Worm (Caenorhabditis elegans) whole organism, L3 larva: ENCODE results near the gene nas-3.

Source experiments
- ZK546.5 ChIP-seq: sonication (generic microtip); optimal IDR thresholded peaks from 2 replicates; lab custom pipeline; 2017; ENCODE audit warnings: missing biosample characterization, missing genetic modification characterization
- ama-1 ChIP-seq: fragments of 150-350 bp; optimal IDR thresholded peaks from 2 replicates; lab custom pipeline; 2018
- ceh-9 ChIP-seq: sonication (generic microtip); optimal IDR thresholded peaks from 2 replicates; lab custom pipeline; 2018; ENCODE audit warnings: missing biosample characterization, missing genetic modification characterization
- daf-12 ChIP-seq: fragments of 150-350 bp; optimal IDR thresholded peaks from 2 replicates; lab custom pipeline; 2014; ENCODE audit warnings: missing biosample characterization, missing genetic modification reagents, missing genetic modification characterization
- elt-1 ChIP-seq: fragments of 150-350 bp; optimal IDR thresholded peaks from 2 replicates; lab custom pipeline; 2014; ENCODE audit warnings: missing biosample characterization, missing genetic modification characterization
- elt-3 ChIP-seq, 3 experiments: fragments of 150-350 bp in 1 of 3; sonication (generic microtip) in 2 of 3; optimal IDR thresholded peaks; 2 replicates in 2 of 3; 4 replicates in 1 of 3; lab custom pipeline; 2014 to 2017; ENCODE audit warnings: missing biosample characterization in 3 of 3, missing genetic modification characterization in 3 of 3
- fkh-2 ChIP-seq: fragments of 150-350 bp; optimal IDR thresholded peaks from 2 replicates; lab custom pipeline; 2014; ENCODE audit warnings: missing biosample characterization, missing genetic modification reagents, missing genetic modification characterization
- fos-1 ChIP-seq: fragments of 150-350 bp; optimal IDR thresholded peaks from 2 replicates; lab custom pipeline; 2014; ENCODE audit warnings: missing biosample characterization, missing genetic modification characterization
- lsy-12 ChIP-seq: sonication (generic microtip); optimal IDR thresholded peaks from 2 replicates; lab custom pipeline; 2016; ENCODE audit warnings: mild to moderate bottlenecking, missing genetic modification characterization, missing compliant biosample characterization
- nfya-1 ChIP-seq: sonication (generic microtip); optimal IDR thresholded peaks from 2 replicates; lab custom pipeline; 2017; ENCODE audit warnings: missing genetic modification characterization, mild to moderate bottlenecking, missing compliant biosample characterization, antibody characterized with exemption, moderate library complexity; ENCODE audit not compliant: insufficient read depth
- nhr-11 ChIP-seq: fragments of 150-350 bp; optimal IDR thresholded peaks from 2 replicates; lab custom pipeline; 2014; ENCODE audit warnings: missing biosample characterization, missing genetic modification characterization
- nhr-237 ChIP-seq: fragments of 150-350 bp; optimal IDR thresholded peaks from 2 replicates; lab custom pipeline; 2014; ENCODE audit warnings: missing biosample characterization, missing genetic modification characterization
- unc-39 ChIP-seq: sonication (generic microtip); optimal IDR thresholded peaks from 4 replicates; lab custom pipeline; 2017; ENCODE audit warnings: missing biosample characterization, missing genetic modification characterization
- unc-62 ChIP-seq: fragments of 150-350 bp; sonication (generic microtip); optimal IDR thresholded peaks from 4 replicates; lab custom pipeline; 2014; ENCODE audit warnings: missing biosample characterization, missing genetic modification reagents, missing genetic modification characterization

DNA sequence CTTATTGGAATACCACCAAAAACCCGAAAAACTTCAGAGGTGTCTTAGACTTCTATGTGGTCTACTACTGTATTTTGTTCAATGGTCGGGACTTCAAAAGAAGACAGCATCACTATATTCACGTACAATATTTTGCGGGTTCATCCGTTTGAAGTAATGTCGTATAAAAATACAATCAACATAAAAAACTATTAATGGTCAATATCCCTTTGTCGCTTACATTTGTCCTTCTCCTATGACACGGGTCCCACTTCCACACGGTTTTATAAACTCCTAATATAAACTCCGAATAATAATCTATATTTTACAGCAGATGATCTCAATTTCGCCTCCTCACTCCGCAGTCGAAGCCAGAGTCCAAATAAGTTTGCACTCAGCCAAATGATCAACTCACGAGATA is 20.4 kb upstream of the nas-3 start:
- TF ChIP-seq fos-1 (tag; lab: Kevin White, UChicago) (no peak), unc-62 (GFP tag; lab: Kevin White, UChicago) (no peak), lsy-12 (tag; lab: Kevin White, UChicago) (no peak), unc-39 (tag; lab: Kevin White, UChicago) (no peak), ceh-9 (tag; lab: Kevin White, UChicago) (no peak), nhr-11 (no peak), ama-1 (lab: Kevin White, UChicago) (no peak), daf-12 (tag; lab: Kevin White, UChicago) (no peak), nhr-237 (tag; lab: Kevin White, UChicago) (no peak), nfya-1 (tag; lab: Kevin White, UChicago) (no peak), fkh-2 (no peak), elt-3 (tag; optimal IDR thresholded peaks at IDR 0.05; lab: Kevin White, UChicago) (no peak), elt-1 (tag; lab: Kevin White, UChicago) (no peak), ZK546.5 (tag; lab: Kevin White, UChicago) (no peak)
